Fruit fly (Drosophila melanogaster) whole organism, embryonic: Measurements from ENCODE around the gene pes.

ENCODE experiments used
- Atf-2 ChIP-seq: fragments of 200-800 bp; sonication (Bioruptor generic); optimal IDR thresholded peaks from 2 replicates; lab custom pipeline; 2016; ENCODE audit warnings: missing biosample characterization, missing genetic modification characterization
- CG10267 ChIP-seq: fragments of 200-800 bp; sonication (Bioruptor generic); optimal IDR thresholded peaks from 2 replicates; lab custom pipeline; 2018; ENCODE audit warnings: missing biosample characterization, mild to moderate bottlenecking, missing genetic modification characterization, moderate library complexity
- CG11695 ChIP-seq: fragments of 200-800 bp; sonication (Bioruptor generic); IDR thresholded peaks from 3 replicates; pipeline ENCODE4 v1.3.6; 2022; ENCODE audit warnings: missing biosample characterization, missing genetic modification characterization
- CG12299 ChIP-seq: fragments of 200-800 bp; sonication (Bioruptor generic); optimal IDR thresholded peaks from 2 replicates; lab custom pipeline; 2018; ENCODE audit warnings: missing biosample characterization, mild to moderate bottlenecking, missing genetic modification characterization
- CG1233 ChIP-seq: fragments of 200-800 bp; sonication (Bioruptor generic); optimal IDR thresholded peaks from 4 replicates; lab custom pipeline; 2018; ENCODE audit warnings: missing biosample characterization, mild to moderate bottlenecking, missing genetic modification characterization
- CG12391 ChIP-seq: fragments of 200-800 bp; sonication (Bioruptor generic); optimal IDR thresholded peaks from 3 replicates; lab custom pipeline; 2018; ENCODE audit warnings: missing biosample characterization, mild to moderate bottlenecking, missing genetic modification characterization, moderate library complexity
- CG12942 ChIP-seq: fragments of 200-800 bp; sonication (Bioruptor generic); optimal IDR thresholded peaks from 3 replicates; lab custom pipeline; 2016; ENCODE audit warnings: missing biosample characterization, missing genetic modification characterization
- CG13894 ChIP-seq: fragments of 200-800 bp; sonication (Bioruptor generic); optimal IDR thresholded peaks from 3 replicates; lab custom pipeline; 2018; ENCODE audit warnings: missing biosample characterization, mild to moderate bottlenecking, missing genetic modification characterization, moderate library complexity
- CG14014 ChIP-seq: fragments of 200-800 bp; sonication (Bioruptor generic); IDR thresholded peaks from 2 replicates; pipeline ENCODE4 v1.3.6; 2022; ENCODE audit warnings: missing biosample characterization, missing genetic modification characterization
- CG1603 ChIP-seq: fragments of 200-800 bp; sonication (Bioruptor generic); optimal IDR thresholded peaks from 2 replicates; lab custom pipeline; 2019; ENCODE audit warnings: missing biosample characterization, mild to moderate bottlenecking, missing genetic modification characterization, moderate library complexity
- CG16779 ChIP-seq: fragments of 200-800 bp; sonication (Bioruptor generic); IDR thresholded peaks from 2 replicates; pipeline ENCODE4 v1.3.6; 2022; ENCODE audit warnings: missing biosample characterization, missing genetic modification characterization
- CG2199 ChIP-seq: fragments of 200-800 bp; sonication (Bioruptor generic); IDR thresholded peaks from 3 replicates; pipeline ENCODE4 v1.3.6; 2022; ENCODE audit warnings: missing biosample characterization, missing genetic modification characterization
- CG30020 ChIP-seq: fragments of 200-800 bp; optimal IDR thresholded peaks from 2 replicates; lab custom pipeline; 2019; ENCODE audit warnings: missing biosample characterization, mild to moderate bottlenecking, missing genetic modification characterization, moderate library complexity
- CG4424 ChIP-seq: fragments of 200-800 bp; sonication (Bioruptor generic); optimal IDR thresholded peaks from 3 replicates; lab custom pipeline; 2016; ENCODE audit warnings: missing biosample characterization, missing genetic modification characterization
- CG4707 ChIP-seq: fragments of 200-800 bp; sonication (Bioruptor generic); optimal IDR thresholded peaks from 2 replicates; lab custom pipeline; 2018; ENCODE audit warnings: missing biosample characterization, mild to moderate bottlenecking, missing genetic modification characterization, moderate library complexity
- CG4730 ChIP-seq: fragments of 200-800 bp; sonication (Bioruptor generic); IDR thresholded peaks from 2 replicates; pipeline ENCODE4 v1.3.6; 2022; ENCODE audit warnings: missing biosample characterization, missing genetic modification characterization
- CG4854 ChIP-seq: fragments of 200-800 bp; sonication (Bioruptor generic); optimal IDR thresholded peaks from 2 replicates; lab custom pipeline; 2016; ENCODE audit warnings: missing biosample characterization, missing genetic modification characterization, inconsistent platforms
- CG6689 ChIP-seq: fragments of 200-800 bp; sonication (Bioruptor generic); IDR thresholded peaks from 2 replicates; pipeline ENCODE4 v1.3.6; 2022; ENCODE audit warnings: missing biosample characterization, missing genetic modification characterization
- CG7928 ChIP-seq: fragments of 200-800 bp; sonication (Bioruptor generic); optimal IDR thresholded peaks from 2 replicates; lab custom pipeline; 2017; ENCODE audit warnings: missing biosample characterization, mild to moderate bottlenecking, missing genetic modification characterization
- CG7987 ChIP-seq: fragments of 200-800 bp; sonication (Bioruptor generic); optimal IDR thresholded peaks from 2 replicates; lab custom pipeline; 2018; ENCODE audit warnings: missing biosample characterization, mild to moderate bottlenecking, missing genetic modification characterization, moderate library complexity
- CG8388 ChIP-seq: fragments of 200-800 bp; sonication (Bioruptor generic); optimal IDR thresholded peaks from 2 replicates; lab custom pipeline; 2019; ENCODE audit warnings: missing biosample characterization, mild to moderate bottlenecking, missing genetic modification characterization, moderate library complexity
- CG9727 ChIP-seq: fragments of 200-800 bp; sonication (Bioruptor generic); optimal IDR thresholded peaks from 3 replicates; lab custom pipeline; 2017; ENCODE audit warnings: missing biosample characterization, mild to moderate bottlenecking, missing genetic modification characterization
- CTCF ChIP-seq: fragments of 200-800 bp; sonication (Bioruptor generic); optimal IDR thresholded peaks from 2 replicates; lab custom pipeline; 2017; ENCODE audit warnings: missing biosample characterization, mild to moderate bottlenecking, missing genetic modification characterization, moderate library complexity
- D19A ChIP-seq: fragments of 200-800 bp; optimal IDR thresholded peaks from 3 replicates; lab custom pipeline; 2019; ENCODE audit warnings: missing biosample characterization, mild to moderate bottlenecking, missing genetic modification characterization, moderate library complexity
- Dp ChIP-seq: fragments of 200-800 bp; sonication (Bioruptor generic); optimal IDR thresholded peaks from 2 replicates; lab custom pipeline; 2018; ENCODE audit warnings: missing biosample characterization, mild to moderate bottlenecking, missing genetic modification characterization, moderate library complexity
- H15 ChIP-seq: fragments of 200-800 bp; sonication (Bioruptor generic); IDR thresholded peaks from 3 replicates; pipeline ENCODE4 v1.3.6; 2022; ENCODE audit warnings: missing biosample characterization, missing genetic modification characterization
- Max ChIP-seq: fragments of 200-800 bp; sonication (Bioruptor generic); optimal IDR thresholded peaks from 2 replicates; lab custom pipeline; 2016; ENCODE audit warnings: missing biosample characterization, mild to moderate bottlenecking, missing genetic modification characterization
- NK7.1 ChIP-seq: fragments of 200-800 bp; sonication (Bioruptor generic); optimal IDR thresholded peaks from 3 replicates; lab custom pipeline; 2016; ENCODE audit warnings: missing biosample characterization, missing genetic modification characterization
- Neu2 ChIP-seq: fragments of 200-800 bp; sonication (Bioruptor generic); optimal IDR thresholded peaks from 3 replicates; lab custom pipeline; 2016; ENCODE audit warnings: missing biosample characterization, missing genetic modification characterization, borderline replicate concordance
- Nf-YA ChIP-seq: fragments of 200-800 bp; sonication (Bioruptor generic); IDR thresholded peaks from 2 replicates; pipeline ENCODE4 v1.3.6; 2022; ENCODE audit warnings: missing biosample characterization, missing genetic modification characterization
- Optix ChIP-seq: fragments of 200-800 bp; sonication (Bioruptor generic); IDR thresholded peaks from 3 replicates; pipeline ENCODE4 v1.3.6; 2022; ENCODE audit warnings: missing biosample characterization, missing genetic modification characterization
- PHDP ChIP-seq: fragments of 200-800 bp; sonication (Bioruptor generic); optimal IDR thresholded peaks from 3 replicates; lab custom pipeline; 2018; ENCODE audit warnings: missing biosample characterization, mild to moderate bottlenecking, missing genetic modification characterization, moderate library complexity
- Rfx ChIP-seq: fragments of 200-800 bp; sonication (Bioruptor generic); IDR thresholded peaks from 2 replicates; pipeline ENCODE4 v1.3.6; 2022; ENCODE audit warnings: missing biosample characterization, missing genetic modification characterization
- Sin3A ChIP-seq: fragments of >200 bp; optimal IDR thresholded peaks from 2 replicates; lab custom pipeline; 2018
- Sry-δ ChIP-seq: fragments of 200-800 bp; sonication (Bioruptor generic); optimal IDR thresholded peaks from 2 replicates; lab custom pipeline; 2016; ENCODE audit warnings: missing biosample characterization, missing genetic modification characterization
- ab ChIP-seq: fragments of 200-800 bp; sonication (Bioruptor generic); optimal IDR thresholded peaks from 2 replicates; lab custom pipeline; 2016; ENCODE audit warnings: missing biosample characterization, missing genetic modification characterization
- bigmax ChIP-seq: fragments of 200-800 bp; sonication (Bioruptor generic); optimal IDR thresholded peaks from 2 replicates; lab custom pipeline; 2018; ENCODE audit warnings: missing biosample characterization, mild to moderate bottlenecking, missing genetic modification characterization
- cad ChIP-seq: fragments of >200 bp; optimal IDR thresholded peaks from 2 replicates; lab custom pipeline; 2017; ENCODE audit warnings: missing biosample characterization, missing genetic modification characterization
- chm ChIP-seq: fragments of 200-800 bp; sonication (Bioruptor generic); IDR thresholded peaks from 2 replicates; pipeline ENCODE4 v1.3.6; 2022; ENCODE audit warnings: missing biosample characterization, missing genetic modification characterization
- da ChIP-seq: fragments of 200-800 bp; sonication (Bioruptor generic); optimal IDR thresholded peaks from 2 replicates; lab custom pipeline; 2016; ENCODE audit warnings: missing biosample characterization, missing genetic modification characterization
- danr ChIP-seq: fragments of 200-800 bp; sonication (Bioruptor generic); IDR thresholded peaks from 2 replicates; pipeline ENCODE4 v1.3.6; 2022; ENCODE audit warnings: missing biosample characterization, missing genetic modification characterization
- dmrt99B ChIP-seq: fragments of 200-800 bp; sonication (Bioruptor generic); optimal IDR thresholded peaks from 2 replicates; lab custom pipeline; 2018; ENCODE audit warnings: missing biosample characterization, mild to moderate bottlenecking, missing genetic modification characterization, moderate library complexity
- gce ChIP-seq: fragments of 200-800 bp; sonication (Bioruptor generic); IDR thresholded peaks from 3 replicates; pipeline ENCODE4 v1.3.6; 2022; ENCODE audit warnings: missing biosample characterization, missing genetic modification characterization
- grau ChIP-seq: fragments of 200-800 bp; optimal IDR thresholded peaks from 3 replicates; lab custom pipeline; 2019; ENCODE audit warnings: missing biosample characterization, mild to moderate bottlenecking, missing genetic modification characterization, moderate library complexity
- gsb-n ChIP-seq: fragments of 200-800 bp; sonication (Bioruptor generic); optimal IDR thresholded peaks from 3 replicates; lab custom pipeline; 2018; ENCODE audit warnings: missing biosample characterization, mild to moderate bottlenecking, missing genetic modification characterization
- ham ChIP-seq: fragments of 200-800 bp; sonication (Bioruptor generic); IDR thresholded peaks from 2 replicates; pipeline ENCODE4 v1.3.6; 2022; ENCODE audit warnings: missing biosample characterization, missing genetic modification characterization
- lab ChIP-seq: fragments of 200-800 bp; sonication (Bioruptor generic); optimal IDR thresholded peaks from 3 replicates; lab custom pipeline; 2017; ENCODE audit warnings: missing biosample characterization, missing genetic modification characterization, mild to moderate bottlenecking, moderate library complexity, missing genetic modification reagents
- pan ChIP-seq, 4 experiments: fragments of >200 bp in 3 of 4; fragments of 200-800 bp in 1 of 4; sonication (Bioruptor generic) in 1 of 4; optimal IDR thresholded peaks in 3 of 4; IDR thresholded peaks in 1 of 4; 2 replicates each; pipeline versions ENCODE4 v1.3.6 to Lab custom; 2017 to 2022; ENCODE audit warnings: missing biosample characterization in 2 of 4, missing genetic modification characterization in 2 of 4, mixed read lengths in 1 of 4
- pum ChIP-seq: fragments of 200-800 bp; sonication (Bioruptor generic); optimal IDR thresholded peaks from 2 replicates; lab custom pipeline; 2016; ENCODE audit warnings: missing biosample characterization, missing genetic modification characterization
- trem ChIP-seq: fragments of 200-800 bp; optimal IDR thresholded peaks from 3 replicates; lab custom pipeline; 2019; ENCODE audit warnings: missing biosample characterization, mild to moderate bottlenecking, missing genetic modification characterization, moderate library complexity
- unc-4 ChIP-seq: fragments of 200-800 bp; sonication (Bioruptor generic); IDR thresholded peaks from 2 replicates; pipeline ENCODE4 v1.3.6; 2022; ENCODE audit warnings: missing biosample characterization, missing genetic modification characterization; ENCODE audit not compliant: partially characterized antibody
- usp ChIP-seq: fragments of >200 bp; optimal IDR thresholded peaks from 2 replicates; lab custom pipeline; 2017; ENCODE audit warnings: missing biosample characterization, missing genetic modification characterization

Gene pes

DNA sequence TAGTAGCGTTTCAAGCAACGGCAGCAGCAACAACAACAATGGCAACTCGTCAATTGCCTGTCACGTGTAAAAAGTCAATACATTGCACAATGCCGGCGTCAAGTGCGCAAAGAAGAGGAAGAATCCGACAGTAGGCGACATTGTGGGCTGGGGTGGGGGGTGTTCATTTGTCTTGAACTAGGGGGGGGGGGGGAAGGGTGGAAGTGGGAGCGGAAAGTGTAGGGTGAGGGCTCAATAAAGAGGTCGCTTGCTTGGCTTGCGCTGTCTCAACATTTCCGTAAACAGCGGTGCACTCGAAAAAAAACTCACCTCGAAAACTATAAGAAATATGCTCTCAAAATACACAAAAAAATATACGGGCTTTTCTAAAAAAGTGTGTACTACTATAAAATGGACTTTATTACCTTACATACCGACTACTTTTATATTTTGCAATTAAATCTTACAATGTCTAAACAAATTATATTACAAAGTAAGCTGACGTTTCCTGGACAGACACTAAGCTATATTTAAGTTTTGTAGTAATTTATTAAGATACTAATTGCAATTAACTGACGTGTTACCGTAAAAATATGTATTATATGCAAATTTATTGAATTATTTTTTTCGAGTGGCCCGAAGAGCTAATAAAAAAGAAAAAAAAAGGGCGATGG is 28.1 kb downstream of the pes start (continued):
- TF ChIP-seq ab (GFP tag; lab: Kevin White, UChicago) = no peak
- no peak for TF ChIP-seq pum
- TF ChIP-seq CG12299 (tag; lab: Kevin White, UChicago) = no peak
- TF ChIP-seq ham (GFP tag; lab: Robert Waterston, UW) = no peak
- TF ChIP-seq CG10267 = peak; percentile 6
- no peak for TF ChIP-seq CG12942
- peak; percentile 13 for TF ChIP-seq PHDP (tag; lab: Kevin White, UChicago)
- no peak for TF ChIP-seq CG4854 (GFP tag; lab: Kevin White, UChicago)
- TF ChIP-seq unc-4 = no peak
- TF ChIP-seq CG14014 (GFP tag; lab: Robert Waterston, UW) = no peak
- TF ChIP-seq CG4707 (GFP tag; lab: Kevin White, UChicago) = no peak
- TF ChIP-seq usp (GFP tag; lab: Kevin White, UChicago) = no peak
- no peak for TF ChIP-seq CG7928
- TF ChIP-seq Max (GFP tag; lab: Kevin White, UChicago) = no peak
- TF ChIP-seq CG6689 (GFP tag; lab: Robert Waterston, UW) = peak; percentile 43; the same call in 1 of the 2 replicates
- no peak for TF ChIP-seq NK7.1
- TF ChIP-seq Atf-2 = no peak
- no peak for TF ChIP-seq chm (GFP tag; lab: Robert Waterston, UW)
- TF ChIP-seq CG2199 (GFP tag; lab: Robert Waterston, UW) = no peak
- TF ChIP-seq danr (GFP tag; lab: Robert Waterston, UW) = no peak
- no peak for TF ChIP-seq Sin3A (lab: Kevin White, UChicago)
- no peak for TF ChIP-seq da (GFP tag; lab: Kevin White, UChicago)
- peak; percentile 32 for TF ChIP-seq gsb-n
- no peak for TF ChIP-seq trem (tag; lab: Kevin White, UChicago)
- no peak for TF ChIP-seq CG4730 (GFP tag; lab: Robert Waterston, UW)
- TF ChIP-seq CG16779 = no peak
- peak; percentile 27 for TF ChIP-seq grau (tag; lab: Kevin White, UChicago)
- no peak for TF ChIP-seq gce
- TF ChIP-seq Dp (GFP tag; lab: Kevin White, UChicago) = no peak
- TF ChIP-seq cad (GFP tag; lab: Kevin White, UChicago) = no peak
- no peak for TF ChIP-seq CG11695
- TF ChIP-seq D19A = peak; percentile 13
- peak; percentile 35 for TF ChIP-seq CG12391
- TF ChIP-seq H15 (GFP tag; lab: Robert Waterston, UW) = no peak
- no peak for TF ChIP-seq Rfx
- no peak for TF ChIP-seq CG1603 (tag; lab: Kevin White, UChicago)
- peak; percentile 3 for TF ChIP-seq CG9727
- TF ChIP-seq Nf-YA (GFP tag; lab: Robert Waterston, UW) = no peak
- no peak for TF ChIP-seq Sry-δ (GFP tag; lab: Kevin White, UChicago)
- no peak for TF ChIP-seq CG1233
- peak; percentile 29 for TF ChIP-seq CG4424 (GFP tag; lab: Kevin White, UChicago)
- no peak for TF ChIP-seq lab (GFP tag; lab: Kevin White, UChicago)
- peak; percentile 25 for TF ChIP-seq CG8388 (GFP tag; lab: Kevin White, UChicago)
- TF ChIP-seq CG13894 (tag; lab: Kevin White, UChicago) = no peak
- no peak for TF ChIP-seq bigmax
- TF ChIP-seq dmrt99B = peak; percentile 65
- no peak for TF ChIP-seq CG30020
- TF ChIP-seq CG7987 (GFP tag; lab: Kevin White, UChicago) = no peak
- no peak for TF ChIP-seq Neu2
- no peak for TF ChIP-seq CTCF
- no peak for TF ChIP-seq pan (optimal IDR thresholded peaks at IDR 0.05; lab: Kevin White, UChicago)
- TF ChIP-seq pan (GFP tag; optimal IDR thresholded peaks at IDR 0.05 in 1 of 2, IDR thresholded peaks at IDR 0.05 in 1 of 2) = peak in 1 of 2 experiments; percentile 41
- no peak for TF ChIP-seq Optix (GFP tag; lab: Robert Waterston, UW)
